Worm (Caenorhabditis elegans) whole organism, L2 larva: ENCODE data around the gene F26F2.10.
A peak's percentile ranks its signal among the peaks of the same experiment; 100 is the strongest.

Source experiments
- lin-11 ChIP-seq: fragments of 150-350 bp; sonication (generic microtip); optimal IDR thresholded peaks from 2 replicates; lab custom pipeline; 2014; ENCODE audit warnings: missing biosample characterization, missing genetic modification characterization, inconsistent platforms, mixed read lengths
- lin-39 ChIP-seq: fragments of 150-350 bp; optimal IDR thresholded peaks from 2 replicates; lab custom pipeline; 2014; ENCODE audit warnings: missing biosample characterization, missing genetic modification reagents, missing genetic modification characterization
- nhr-77 ChIP-seq: fragments of 150-350 bp; optimal IDR thresholded peaks from 2 replicates; lab custom pipeline; 2014; ENCODE audit warnings: missing biosample characterization, missing genetic modification characterization
- skn-1 ChIP-seq: sonication (generic microtip); optimal IDR thresholded peaks from 2 replicates; lab custom pipeline; 2017; ENCODE audit warnings: missing biosample characterization, missing genetic modification characterization
- unc-55 ChIP-seq: fragments of 150-350 bp; sonication (generic microtip); optimal IDR thresholded peaks from 3 replicates; lab custom pipeline; 2014; ENCODE audit warnings: missing biosample characterization, missing genetic modification reagents, missing genetic modification characterization

- no peak for TF ChIP-seq skn-1 (tag; lab: Kevin White, UChicago)
- TF ChIP-seq lin-39 (tag; lab: Kevin White, UChicago), result no peak
- TF ChIP-seq lin-11 (tag; lab: Kevin White, UChicago), result peak; percentile 75
- no peak for TF ChIP-seq nhr-77 (tag; lab: Kevin White, UChicago)
- peak; percentile 75 for TF ChIP-seq unc-55 (GFP tag; lab: Kevin White, UChicago)
Measured at ce11 chrV:20580511-20581040, 14.1 kb downstream of the F26F2.10 start, which contains the start of gene F26F2.7.
